Fruit fly (Drosophila melanogaster) whole organism, embryonic: Measurements from ENCODE around the gene bb8.

ENCODE experiments used
- CG10321 ChIP-seq: fragments of 200-800 bp; sonication (Bioruptor generic); IDR thresholded peaks from 2 replicates; pipeline ENCODE4 v1.3.6; 2022; ENCODE audit warnings: missing biosample characterization, missing genetic modification characterization
- CG11398 ChIP-seq: fragments of 200-800 bp; sonication (Bioruptor generic); optimal IDR thresholded peaks from 2 replicates; lab custom pipeline; 2016; ENCODE audit warnings: missing biosample characterization, missing genetic modification characterization
- CG11456 ChIP-seq: fragments of 200-800 bp; sonication (Bioruptor generic); IDR thresholded peaks from 3 replicates; pipeline ENCODE4 v1.3.6; 2022; ENCODE audit warnings: missing biosample characterization, missing genetic modification characterization
- CG12299 ChIP-seq: fragments of 200-800 bp; sonication (Bioruptor generic); optimal IDR thresholded peaks from 2 replicates; lab custom pipeline; 2018; ENCODE audit warnings: missing biosample characterization, mild to moderate bottlenecking, missing genetic modification characterization
- CG15011 ChIP-seq: fragments of 200-800 bp; sonication (Bioruptor generic); optimal IDR thresholded peaks from 3 replicates; lab custom pipeline; 2018; ENCODE audit warnings: missing biosample characterization, mild to moderate bottlenecking, missing genetic modification characterization
- CG15514 ChIP-seq: fragments of 200-800 bp; sonication (Bioruptor generic); optimal IDR thresholded peaks from 3 replicates; lab custom pipeline; 2017; ENCODE audit warnings: missing biosample characterization, missing genetic modification characterization, mild to moderate bottlenecking, moderate library complexity, missing genetic modification reagents
- CG1603 ChIP-seq: fragments of 200-800 bp; sonication (Bioruptor generic); optimal IDR thresholded peaks from 2 replicates; lab custom pipeline; 2019; ENCODE audit warnings: missing biosample characterization, mild to moderate bottlenecking, missing genetic modification characterization, moderate library complexity
- CG16779 ChIP-seq: fragments of 200-800 bp; sonication (Bioruptor generic); IDR thresholded peaks from 2 replicates; pipeline ENCODE4 v1.3.6; 2022; ENCODE audit warnings: missing biosample characterization, missing genetic modification characterization
- CG18619 ChIP-seq: fragments of 200-800 bp; sonication (Bioruptor generic); optimal IDR thresholded peaks from 3 replicates; lab custom pipeline; 2017; ENCODE audit warnings: missing biosample characterization, mild to moderate bottlenecking, missing genetic modification characterization
- CG2129 ChIP-seq: fragments of 200-800 bp; sonication (Bioruptor generic); IDR thresholded peaks from 2 replicates; pipeline ENCODE4 v1.3.6; 2022; ENCODE audit warnings: missing biosample characterization, missing genetic modification characterization; ENCODE audit not compliant: partially characterized antibody
- CG31224 ChIP-seq: fragments of 200-800 bp; sonication (Bioruptor generic); IDR thresholded peaks from 2 replicates; pipeline ENCODE4 v1.3.6; 2022; ENCODE audit warnings: missing biosample characterization, missing genetic modification characterization
- CG32532 ChIP-seq: fragments of 200-800 bp; sonication (Bioruptor generic); IDR thresholded peaks from 2 replicates; pipeline ENCODE4 v1.3.6; 2022; ENCODE audit warnings: missing biosample characterization, missing genetic modification characterization
- CG3281 ChIP-seq: fragments of 200-800 bp; sonication (Bioruptor generic); optimal IDR thresholded peaks from 3 replicates; lab custom pipeline; 2017; ENCODE audit warnings: missing biosample characterization, mild to moderate bottlenecking, missing genetic modification characterization
- CG33213 ChIP-seq: fragments of 200-800 bp; sonication (Bioruptor generic); optimal IDR thresholded peaks from 3 replicates; lab custom pipeline; 2016; ENCODE audit warnings: missing biosample characterization, missing genetic modification characterization
- CG3838 ChIP-seq: fragments of 200-800 bp; sonication (Bioruptor generic); optimal IDR thresholded peaks from 3 replicates; lab custom pipeline; 2016; ENCODE audit warnings: missing biosample characterization, missing genetic modification characterization
- CG4617 ChIP-seq: fragments of 200-800 bp; sonication (Bioruptor generic); optimal IDR thresholded peaks from 3 replicates; lab custom pipeline; 2016; ENCODE audit warnings: missing biosample characterization, missing genetic modification characterization, borderline replicate concordance
- CG6683 ChIP-seq: fragments of 200-800 bp; sonication (Bioruptor generic); optimal IDR thresholded peaks from 2 replicates; lab custom pipeline; 2017; ENCODE audit warnings: missing biosample characterization, mild to moderate bottlenecking, missing genetic modification characterization, missing genetic modification reagents
- CG7372 ChIP-seq: fragments of 200-800 bp; sonication (Bioruptor generic); IDR thresholded peaks from 2 replicates; pipeline ENCODE4 v1.3.6; 2022; ENCODE audit warnings: missing biosample characterization, missing genetic modification characterization
- CG8388 ChIP-seq: fragments of 200-800 bp; sonication (Bioruptor generic); optimal IDR thresholded peaks from 2 replicates; lab custom pipeline; 2019; ENCODE audit warnings: missing biosample characterization, mild to moderate bottlenecking, missing genetic modification characterization, moderate library complexity
- CG8478 ChIP-seq: fragments of >200 bp; optimal IDR thresholded peaks from 2 replicates; lab custom pipeline; 2018
- CG8944 ChIP-seq: fragments of 200-800 bp; sonication (Bioruptor generic); optimal IDR thresholded peaks from 3 replicates; lab custom pipeline; 2016; ENCODE audit warnings: missing biosample characterization, missing genetic modification characterization
- CG9609 ChIP-seq: fragments of 200-800 bp; sonication (Bioruptor generic); optimal IDR thresholded peaks from 3 replicates; lab custom pipeline; 2016; ENCODE audit warnings: missing biosample characterization, missing genetic modification characterization
- CrebB ChIP-seq: fragments of 200-800 bp; sonication (Bioruptor generic); optimal IDR thresholded peaks from 3 replicates; lab custom pipeline; 2018; ENCODE audit warnings: missing biosample characterization, mild to moderate bottlenecking, missing genetic modification characterization
- D ChIP-seq, 2 experiments: fragments of 200-800 bp in 1 of 2; fragments of >200 bp in 1 of 2; sonication (Bioruptor generic) in 1 of 2; optimal IDR thresholded peaks; 2 replicates in 1 of 2; 3 replicates in 1 of 2; lab custom pipeline; 2017; ENCODE audit warnings: mild to moderate bottlenecking in 1 of 2, missing biosample characterization in 1 of 2, missing genetic modification characterization in 1 of 2, missing genetic modification reagents in 1 of 2
- Dbx ChIP-seq: fragments of 200-800 bp; sonication (Bioruptor generic); IDR thresholded peaks from 3 replicates; pipeline ENCODE4 v1.3.6; 2022; ENCODE audit warnings: missing biosample characterization, missing genetic modification characterization
- Dp ChIP-seq: fragments of 200-800 bp; sonication (Bioruptor generic); optimal IDR thresholded peaks from 2 replicates; lab custom pipeline; 2018; ENCODE audit warnings: missing biosample characterization, mild to moderate bottlenecking, missing genetic modification characterization, moderate library complexity
- Drgx ChIP-seq: fragments of 200-800 bp; sonication (Bioruptor generic); IDR thresholded peaks from 2 replicates; pipeline ENCODE4 v1.3.6; 2022; ENCODE audit warnings: missing biosample characterization, missing genetic modification characterization
- E2f2 ChIP-seq: fragments of 200-800 bp; sonication (Bioruptor generic); IDR thresholded peaks from 2 replicates; pipeline ENCODE4 v1.3.6; 2022; ENCODE audit warnings: missing biosample characterization, missing genetic modification characterization
- Fer2 ChIP-seq: fragments of 200-800 bp; sonication (Bioruptor generic); optimal IDR thresholded peaks from 2 replicates; lab custom pipeline; 2018; ENCODE audit warnings: missing biosample characterization, mild to moderate bottlenecking, missing genetic modification characterization, moderate library complexity
- HHEX ChIP-seq: fragments of 200-800 bp; sonication (Bioruptor generic); optimal IDR thresholded peaks from 3 replicates; lab custom pipeline; 2017; ENCODE audit warnings: missing biosample characterization, mild to moderate bottlenecking, missing genetic modification characterization, missing genetic modification reagents
- HmgD ChIP-seq: fragments of 200-800 bp; sonication (Bioruptor generic); optimal IDR thresholded peaks from 3 replicates; lab custom pipeline; 2016; ENCODE audit warnings: missing biosample characterization, missing genetic modification characterization
- HmgZ ChIP-seq: fragments of 200-800 bp; sonication (Bioruptor generic); optimal IDR thresholded peaks from 2 replicates; lab custom pipeline; 2018; ENCODE audit warnings: missing biosample characterization, mild to moderate bottlenecking, missing genetic modification characterization
- Nf-YB ChIP-seq: fragments of 200-800 bp; sonication (Bioruptor generic); optimal IDR thresholded peaks from 3 replicates; lab custom pipeline; 2019; ENCODE audit warnings: missing biosample characterization, mild to moderate bottlenecking, missing genetic modification characterization, moderate library complexity
- Opbp ChIP-seq: fragments of 200-800 bp; sonication (Bioruptor generic); IDR thresholded peaks from 3 replicates; pipeline ENCODE4 v1.3.6; 2022; ENCODE audit warnings: missing biosample characterization, missing genetic modification characterization; ENCODE audit not compliant: partially characterized antibody
- Ssrp ChIP-seq: fragments of 200-800 bp; sonication (Bioruptor generic); optimal IDR thresholded peaks from 2 replicates; lab custom pipeline; 2018; ENCODE audit warnings: missing biosample characterization, mild to moderate bottlenecking, missing genetic modification characterization, moderate library complexity
- bowl ChIP-seq: fragments of 200-800 bp; sonication (Bioruptor generic); IDR thresholded peaks from 2 replicates; pipeline ENCODE4 v1.3.6; 2022; ENCODE audit warnings: missing biosample characterization, missing genetic modification characterization
- bsh ChIP-seq, 2 experiments: fragments of 200-800 bp; sonication (Bioruptor generic); optimal IDR thresholded peaks; 2 replicates each; lab custom pipeline; 2017 to 2018; ENCODE audit warnings: mild to moderate bottlenecking in 2 of 2, missing biosample characterization in 2 of 2, missing genetic modification characterization in 2 of 2, moderate library complexity in 1 of 2
- chif ChIP-seq, 2 experiments: fragments of 200-800 bp; sonication (Bioruptor generic); optimal IDR thresholded peaks; 3 replicates each; lab custom pipeline; 2016; ENCODE audit warnings: missing biosample characterization in 2 of 2, missing genetic modification characterization in 2 of 2
- ci ChIP-seq: fragments of 200-800 bp; sonication (Bioruptor generic); IDR thresholded peaks from 3 replicates; pipeline ENCODE4 v1.3.6; 2022; ENCODE audit warnings: missing biosample characterization, missing genetic modification characterization
- crol ChIP-seq: fragments of 200-800 bp; sonication (Bioruptor generic); IDR thresholded peaks from 2 replicates; pipeline ENCODE4 v1.3.6; 2022; ENCODE audit warnings: missing biosample characterization, missing genetic modification characterization
- ken ChIP-seq: fragments of 200-800 bp; sonication (Bioruptor generic); IDR thresholded peaks from 3 replicates; pipeline ENCODE4 v1.3.6; 2022; ENCODE audit warnings: missing biosample characterization, missing genetic modification characterization
- klu ChIP-seq: fragments of 200-800 bp; sonication (Bioruptor generic); IDR thresholded peaks from 2 replicates; pipeline ENCODE4 v1.3.6; 2022; ENCODE audit warnings: missing biosample characterization, missing genetic modification characterization
- lola ChIP-seq, 3 experiments: fragments of >200 bp in 2 of 3; fragments of 200-800 bp in 1 of 3; sonication (Bioruptor generic) in 1 of 3; optimal IDR thresholded peaks; 2 replicates each; lab custom pipeline; 2017 to 2019; ENCODE audit warnings: missing biosample characterization in 3 of 3, missing genetic modification characterization in 3 of 3, mild to moderate bottlenecking in 1 of 3, moderate library complexity in 1 of 3
- pnt ChIP-seq: fragments of 200-800 bp; sonication (Bioruptor generic); optimal IDR thresholded peaks from 3 replicates; lab custom pipeline; 2016; ENCODE audit warnings: missing biosample characterization, missing genetic modification characterization
- psq ChIP-seq: fragments of 200-800 bp; sonication (Bioruptor generic); optimal IDR thresholded peaks from 2 replicates; lab custom pipeline; 2017; ENCODE audit warnings: missing biosample characterization, missing genetic modification characterization
- sim ChIP-seq: fragments of 200-800 bp; sonication (Bioruptor generic); IDR thresholded peaks from 2 replicates; pipeline ENCODE4 v1.3.6; 2022; ENCODE audit warnings: missing biosample characterization, missing genetic modification characterization
- sqz ChIP-seq: fragments of 200-800 bp; sonication (Bioruptor generic); optimal IDR thresholded peaks from 3 replicates; lab custom pipeline; 2018; ENCODE audit warnings: missing biosample characterization, mild to moderate bottlenecking, missing genetic modification characterization
- trh ChIP-seq: fragments of 200-800 bp; sonication (Bioruptor generic); optimal IDR thresholded peaks from 2 replicates; lab custom pipeline; 2016; ENCODE audit warnings: missing biosample characterization, missing genetic modification characterization
- unpg ChIP-seq: fragments of 200-800 bp; sonication (Bioruptor generic); optimal IDR thresholded peaks from 3 replicates; lab custom pipeline; 2018; ENCODE audit warnings: missing biosample characterization, mild to moderate bottlenecking, missing genetic modification characterization, moderate library complexity
- zen ChIP-seq: fragments of 200-800 bp; sonication (Bioruptor generic); optimal IDR thresholded peaks from 3 replicates; lab custom pipeline; 2018; ENCODE audit warnings: missing biosample characterization, mild to moderate bottlenecking, missing genetic modification characterization, moderate library complexity

The bb8 gene

dm6 chr3R:23251256-23251655, 38.7 kb downstream of the bb8 start, which contains the start of the genes Rad60 and EloA (continued):
- TF ChIP-seq CG3838 (no peak), Nf-YB (peak; percentile 38), CG4617 (GFP tag; lab: Kevin White, UChicago) (peak; percentile 95), HmgZ (tag; lab: Kevin White, UChicago) (peak; percentile 91), CG6683 (GFP tag; lab: Kevin White, UChicago) (peak; percentile 13), CG3281 (GFP tag; lab: Kevin White, UChicago) (peak; percentile 72), CG15514 (GFP tag; lab: Kevin White, UChicago) (peak; percentile 80), klu (GFP tag; lab: Robert Waterston, UW) (peak; percentile 59; the same call in 1 of the 2 replicates), psq (peak; percentile 22), crol (no peak), bowl (no peak), HmgD (peak; percentile 92), CG9609 (GFP tag; lab: Kevin White, UChicago) (peak; percentile 85), CG2129 (0 out of 2 replicates have a peak, but pooled peaks have one; percentile 34), CG16779 (GFP tag; lab: Robert Waterston, UW) (no peak), CG11398 (peak; percentile 85), CG12299 (tag; lab: Kevin White, UChicago) (peak; percentile 49), sqz (peak; percentile 2), ci (GFP tag; lab: Robert Waterston, UW) (peak; percentile 73), CrebB (tag; lab: Kevin White, UChicago) (peak; percentile 74), Dp (GFP tag; lab: Kevin White, UChicago) (peak; percentile 59), bsh (GFP tag; optimal IDR thresholded peaks at IDR 0.05; lab: Kevin White, UChicago) (peak in 1 of 2 experiments; percentile 71), pnt (GFP tag; lab: Kevin White, UChicago) (peak; percentile 72), Fer2 (tag; lab: Kevin White, UChicago) (peak; percentile 25), CG15011 (GFP tag; lab: Kevin White, UChicago) (no peak), CG7372 (0 out of 2 replicates have a peak, but pooled peaks have one; percentile 12), CG8478 (lab: Kevin White, UChicago) (no peak), CG11456 (GFP tag; lab: Robert Waterston, UW) (peak; percentile 65; the same call in 1 of the 3 replicates), ken (GFP tag; lab: Robert Waterston, UW) (peak; percentile 70; the same call in 2 of the 3 replicates), CG8388 (GFP tag; lab: Kevin White, UChicago) (peak; percentile 75), D (optimal IDR thresholded peaks at IDR 0.05; lab: Kevin White, UChicago) (peak; percentile 42), D (GFP tag; optimal IDR thresholded peaks at IDR 0.05; lab: Kevin White, UChicago) (peak; percentile 29), Dbx (GFP tag; lab: Robert Waterston, UW) (peak; percentile 78; the same call in 2 of the 3 replicates), CG10321 (GFP tag; lab: Robert Waterston, UW) (no peak), unpg (GFP tag; lab: Kevin White, UChicago) (peak; percentile 75), chif (GFP tag; optimal IDR thresholded peaks at IDR 0.05; lab: Kevin White, UChicago) (peak; percentile 82 to 85), Ssrp (tag; lab: Kevin White, UChicago) (peak; percentile 24), lola (GFP tag; optimal IDR thresholded peaks at IDR 0.05; lab: Kevin White, UChicago) (peak in 1 of 3 experiments; percentile 50), CG32532 (GFP tag; lab: Robert Waterston, UW) (peak; percentile 77), CG1603 (tag; lab: Kevin White, UChicago) (peak; percentile 94), Opbp (peak; percentile 56), CG33213 (peak; percentile 84), zen (tag; lab: Kevin White, UChicago) (peak; percentile 83), E2f2 (peak; percentile 73), HHEX (GFP tag; lab: Kevin White, UChicago) (peak; percentile 41), CG31224 (GFP tag; lab: Robert Waterston, UW) (no peak; the same call in 1 of the 2 replicates), CG8944 (GFP tag; lab: Kevin White, UChicago) (peak; percentile 81), sim (no peak), Drgx (peak; percentile 60), CG18619 (GFP tag; lab: Kevin White, UChicago) (peak; percentile 51), trh (GFP tag; lab: Kevin White, UChicago) (peak; percentile 2)
